Worm (Caenorhabditis elegans): ENCODE data around the gene pezo-1.
"Not testable (repeated sequence)": the region's sequence is repeated elsewhere in the genome, so short reads cannot be mapped to it uniquely, and the experiment has no call there.

DNA sequence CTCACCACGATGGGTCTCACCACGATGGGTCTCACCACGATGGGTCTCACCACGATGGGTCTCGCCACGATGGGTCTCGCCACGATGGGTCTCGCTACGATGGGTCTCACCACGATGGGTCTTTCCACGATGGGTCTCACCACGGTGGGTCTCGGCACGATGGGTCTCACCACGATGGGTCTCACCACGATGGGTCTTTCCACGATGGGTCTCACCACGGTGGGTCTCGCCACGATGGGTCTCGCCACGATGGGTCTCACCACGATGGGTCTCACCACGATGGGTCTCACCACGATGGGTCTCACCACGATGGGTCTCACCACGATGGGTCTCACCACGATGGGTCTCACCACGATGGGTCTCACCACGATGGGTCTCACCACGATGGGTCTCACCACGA, 44.5 kb upstream of the pezo-1 start:
- TF ChIP-seq med-1 (GFP tag; optimal IDR thresholded peaks at IDR 0.05; ENCODE audit: insufficient read depth); flt-1 (GFP tag; IDR thresholded peaks at IDR 0.05); cog-1 (tag; optimal IDR thresholded peaks at IDR 0.05); ztf-29 (GFP tag; IDR thresholded peaks at IDR 0.05); klf-2 (GFP tag; conservative IDR thresholded peaks at IDR 0.05); ztf-23 (GFP tag; IDR thresholded peaks at IDR 0.05): not testable (repeated sequence)
